Worm (Caenorhabditis elegans): ENCODE measurements around the gene str-48.

Gene str-48

DNA sequence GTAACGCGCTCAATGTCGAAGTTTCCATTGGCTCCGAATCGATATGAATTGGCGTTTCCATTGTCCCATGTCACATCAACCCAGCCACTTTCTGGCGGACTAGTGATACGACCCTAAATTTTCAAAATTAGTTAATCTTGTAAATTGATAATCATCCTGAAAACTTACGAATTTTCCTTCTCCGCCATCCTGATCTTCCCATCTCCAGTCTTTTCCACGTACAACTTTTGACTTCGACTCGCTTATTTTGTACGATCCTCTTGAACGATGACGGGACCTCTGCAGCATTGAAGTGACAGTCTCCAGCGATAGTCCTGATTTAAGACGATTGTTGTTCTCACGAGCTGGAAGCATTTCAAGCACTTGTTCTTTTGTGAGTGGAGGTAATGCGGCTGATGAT is 17.3 kb downstream of the str-48 start:
- no peak for TF ChIP-seq egl-27 (tag; optimal IDR thresholded peaks at IDR 0.05)
- TF ChIP-seq ztf-1 (GFP tag; conservative IDR thresholded peaks at IDR 0.05): no peak
- TF ChIP-seq ztf-11 (tag; optimal IDR thresholded peaks at IDR 0.05): no peak
- TF ChIP-seq unc-62 (GFP tag; optimal IDR thresholded peaks at IDR 0.05): no peak
- TF ChIP-seq lsy-2 (tag; optimal IDR thresholded peaks at IDR 0.05): no peak
- no peak for TF ChIP-seq nhr-12 (tag; optimal IDR thresholded peaks at IDR 0.05)
- TF ChIP-seq ztf-4 (tag; optimal IDR thresholded peaks at IDR 0.05): no peak
- TF ChIP-seq ama-1 (optimal IDR thresholded peaks at IDR 0.05): no peak
- no peak for TF ChIP-seq nhr-11 (tag; optimal IDR thresholded peaks at IDR 0.05)
- no peak for TF ChIP-seq nhr-6 (tag; optimal IDR thresholded peaks at IDR 0.05)
- no peak for TF ChIP-seq lin-13 (GFP tag; optimal IDR thresholded peaks at IDR 0.05)
- no peak for TF ChIP-seq sma-3 (GFP tag; optimal IDR thresholded peaks at IDR 0.05)
- TF ChIP-seq unc-39 (tag; optimal IDR thresholded peaks at IDR 0.05): no peak
- TF ChIP-seq nhr-77 (tag; optimal IDR thresholded peaks at IDR 0.05): no peak
- no peak for TF ChIP-seq peb-1 (tag; optimal IDR thresholded peaks at IDR 0.05)
- no peak for TF ChIP-seq gmeb-1 (tag; optimal IDR thresholded peaks at IDR 0.05)

DNA sequence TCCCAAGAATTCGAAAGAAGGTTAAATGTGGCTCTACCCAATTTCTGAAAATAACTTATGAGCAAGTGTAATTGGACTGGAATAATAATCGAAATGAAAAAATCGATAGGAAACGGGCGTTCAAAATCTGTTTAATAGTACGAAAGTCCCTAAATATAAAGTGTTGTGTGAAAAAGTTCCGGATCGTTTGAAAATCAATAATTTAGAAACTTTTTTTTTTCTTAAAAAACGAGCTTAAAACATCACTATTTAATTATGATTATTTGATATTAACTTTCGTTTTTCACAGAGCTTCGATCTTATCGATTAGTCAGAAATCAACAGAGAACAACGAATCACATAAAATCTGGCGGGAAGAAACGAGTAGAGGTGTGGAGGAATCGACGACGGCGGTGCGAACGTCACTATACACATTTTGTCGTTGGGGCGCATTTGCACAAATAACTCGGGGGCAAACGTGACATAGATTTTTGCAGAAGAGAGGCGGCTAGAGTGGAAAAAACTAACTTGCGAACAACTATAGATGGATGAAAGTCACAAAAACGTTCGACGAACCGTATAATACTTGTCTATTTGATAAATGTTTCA is 23.0 kb downstream of the str-48 start, which contains the start of gene hecd-1:
hecd-1 (minus strand) TSS at position 51 of the 588 bp plus-strand sequence.
- TF ChIP-seq nhr-129 (tag; optimal IDR thresholded peaks at IDR 0.05) (peak; percentile 56), nhr-237 (tag; optimal IDR thresholded peaks at IDR 0.05) (no peak), crh-2 (tag; optimal IDR thresholded peaks at IDR 0.05) (peak; percentile 30), blmp-1 (tag; optimal IDR thresholded peaks at IDR 0.05; ENCODE audit: insufficient read depth) (no peak)

DNA sequence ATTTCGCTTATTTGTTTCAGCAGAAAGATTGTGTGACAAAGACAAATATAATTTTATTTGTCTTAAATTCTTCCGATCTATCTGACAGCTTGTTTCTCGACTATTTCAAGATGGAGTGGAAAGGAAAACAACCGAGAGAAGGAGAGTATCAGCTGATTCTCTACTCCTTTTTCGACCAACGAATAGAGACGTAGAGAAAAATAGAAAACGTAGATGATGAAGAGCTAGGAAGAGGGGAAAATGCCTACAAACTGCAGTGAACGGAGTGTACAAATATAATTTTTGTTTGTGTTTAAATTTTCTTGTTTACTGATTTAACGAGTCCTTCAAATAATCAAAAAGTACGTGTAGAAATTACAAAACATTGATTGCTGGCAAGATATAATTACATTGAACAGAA is 25.9 kb downstream of the str-48 start:
- TF ChIP-seq ztf-11 (tag; optimal IDR thresholded peaks at IDR 0.05): no peak
- peak; percentile 25 for TF ChIP-seq fos-1 (tag; optimal IDR thresholded peaks at IDR 0.05)
- peak; percentile 56 for TF ChIP-seq C34F6.9 (tag; optimal IDR thresholded peaks at IDR 0.05)
- no peak for TF ChIP-seq ceh-16 (tag; optimal IDR thresholded peaks at IDR 0.05)
- TF ChIP-seq unc-55 (GFP tag; optimal IDR thresholded peaks at IDR 0.05): peak; percentile 51
- TF ChIP-seq gmeb-1 (tag; optimal IDR thresholded peaks at IDR 0.05): no peak
- TF ChIP-seq crh-2 (tag; optimal IDR thresholded peaks at IDR 0.05): peak; percentile 30
- TF ChIP-seq nhr-129 (tag; optimal IDR thresholded peaks at IDR 0.05): peak; percentile 61
- peak in 1 of 2 experiments; percentile 55 for TF ChIP-seq lsy-2 (tag; optimal IDR thresholded peaks at IDR 0.05)

DNA sequence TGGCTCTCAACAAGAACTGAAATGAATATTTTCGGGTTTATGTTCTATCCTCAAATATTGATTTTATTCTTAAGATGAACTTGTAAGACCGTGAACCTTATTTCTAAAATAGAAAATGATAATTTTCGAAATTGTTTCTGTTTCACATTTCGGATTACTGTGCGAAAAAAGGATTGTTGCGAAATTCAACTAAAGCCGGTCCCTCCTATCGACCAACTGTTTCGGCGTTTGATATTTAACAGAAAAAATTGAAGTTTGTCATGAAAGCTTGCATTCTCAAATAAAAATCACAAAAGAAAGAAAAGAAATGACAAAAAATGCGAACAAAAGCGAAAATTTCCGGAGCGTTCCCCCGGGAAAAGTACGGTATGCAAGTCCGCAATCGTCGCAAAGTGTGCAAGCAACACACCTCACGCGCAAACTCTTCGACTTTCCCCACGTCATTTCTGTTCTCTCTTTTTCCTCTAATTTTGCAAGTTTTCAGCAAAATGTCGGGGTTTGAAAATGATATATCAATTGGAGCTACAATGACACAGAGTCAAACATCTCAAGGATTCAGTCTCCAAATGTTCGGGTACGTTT is 27.3 kb downstream of the str-48 start, which contains the start of gene C34D4.4:
C34D4.4 (plus strand) TSS at position 342 of the 582 bp plus-strand sequence.
- TF ChIP-seq lsy-2 (tag; optimal IDR thresholded peaks at IDR 0.05): peak; percentile 85 to 97
- peak; percentile 69 for TF ChIP-seq unc-55 (GFP tag; optimal IDR thresholded peaks at IDR 0.05)
- TF ChIP-seq mbf-1 (tag; optimal IDR thresholded peaks at IDR 0.05): no peak
- TF ChIP-seq sem-4 (tag; optimal IDR thresholded peaks at IDR 0.05): no peak
- no peak for TF ChIP-seq F13H6.1 (tag; optimal IDR thresholded peaks at IDR 0.05)
- TF ChIP-seq ZK546.5 (tag; optimal IDR thresholded peaks at IDR 0.05): no peak
- no peak for TF ChIP-seq alr-1 (tag; optimal IDR thresholded peaks at IDR 0.05)
- no peak for TF ChIP-seq blmp-1 (tag; optimal IDR thresholded peaks at IDR 0.05; ENCODE audit: insufficient read depth)
- peak; percentile 28 for TF ChIP-seq gmeb-1 (tag; optimal IDR thresholded peaks at IDR 0.05)
- no peak for TF ChIP-seq peb-1 (tag; optimal IDR thresholded peaks at IDR 0.05)
- no peak for TF ChIP-seq elt-3 (tag; optimal IDR thresholded peaks at IDR 0.05)
- peak; percentile 68 for TF ChIP-seq C34F6.9 (tag; optimal IDR thresholded peaks at IDR 0.05)
- peak; percentile 21 for TF ChIP-seq nhr-129 (tag; optimal IDR thresholded peaks at IDR 0.05)
- peak; percentile 54 for TF ChIP-seq crh-2 (tag; optimal IDR thresholded peaks at IDR 0.05)
- no peak for TF ChIP-seq nhr-23 (tag; optimal IDR thresholded peaks at IDR 0.05)

DNA sequence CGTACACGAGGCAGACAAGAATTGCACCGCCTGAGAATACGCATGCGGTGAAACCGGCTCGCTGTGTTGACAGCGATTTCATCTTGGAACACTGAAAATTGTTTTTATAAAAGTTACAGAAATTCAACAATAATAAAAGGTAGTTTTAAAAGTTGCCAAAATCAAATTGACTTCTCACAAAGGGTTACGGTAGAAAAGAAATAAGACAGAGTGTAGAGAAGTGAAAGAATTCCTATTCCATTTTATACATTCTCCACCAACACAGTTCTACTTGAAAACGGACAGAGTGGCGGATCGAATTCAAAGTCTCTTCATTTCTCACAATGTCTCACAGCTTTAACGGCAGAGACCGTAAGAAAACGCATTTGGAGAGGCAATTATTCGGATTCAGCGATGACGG is 30.6 kb downstream of the str-48 start, which contains the start of gene col-113:
col-113 (minus strand) TSS at position 101 of the 400 bp plus-strand sequence.
- TF ChIP-seq gmeb-1 (tag; optimal IDR thresholded peaks at IDR 0.05): no peak
- no peak for TF ChIP-seq sem-4 (tag; optimal IDR thresholded peaks at IDR 0.05)
- no peak for TF ChIP-seq sma-3 (GFP tag; optimal IDR thresholded peaks at IDR 0.05)
- TF ChIP-seq nhr-10 (tag; optimal IDR thresholded peaks at IDR 0.05): no peak
- no peak for TF ChIP-seq dmd-4 (tag; optimal IDR thresholded peaks at IDR 0.05)
- no peak for TF ChIP-seq skn-1 (tag; optimal IDR thresholded peaks at IDR 0.05)

All from whole organism, L2 larva.